Worm (Caenorhabditis elegans): ENCODE measurements around the gene ztf-8.

ce11 chrIII:5264813-5265212 lies 8.5 kb downstream of the ztf-8 start, which contains the start of gene gro-1:
- TF ChIP-seq pag-3 (tag; optimal IDR thresholded peaks at IDR 0.05; ENCODE audit: borderline replicate concordance, insufficient read depth), result no peak
- TF ChIP-seq C16A3.4 (tag; optimal IDR thresholded peaks at IDR 0.05), result no peak
- TF ChIP-seq fos-1 (tag; optimal IDR thresholded peaks at IDR 0.05), result no peak
- TF ChIP-seq elt-3 (tag; optimal IDR thresholded peaks at IDR 0.05), result no peak
- TF ChIP-seq ztf-11 (tag; optimal IDR thresholded peaks at IDR 0.05), result no peak
- no peak for TF ChIP-seq sox-4 (tag; optimal IDR thresholded peaks at IDR 0.05)
- TF ChIP-seq nhr-71 (tag; optimal IDR thresholded peaks at IDR 0.05), result no peak
- no peak for TF ChIP-seq egl-27 (tag; optimal IDR thresholded peaks at IDR 0.05)
- TF ChIP-seq unc-130 (tag; optimal IDR thresholded peaks at IDR 0.05), result no peak
- no peak for TF ChIP-seq ceh-63 (GFP tag; optimal IDR thresholded peaks at IDR 0.05)
